Worm (Caenorhabditis elegans) whole organism, L2 larva: ENCODE measurements around the gene tmem-184.
A peak's percentile ranks its signal among the peaks of the same experiment; 100 is the strongest.

ENCODE experiments used
- C34F6.9 ChIP-seq: fragments of 150-350 bp; optimal IDR thresholded peaks from 2 replicates; lab custom pipeline; 2014; ENCODE audit warnings: missing biosample characterization, missing genetic modification characterization
- R02D3.7 ChIP-seq: fragments of 150-350 bp; optimal IDR thresholded peaks from 2 replicates; lab custom pipeline; 2014; ENCODE audit warnings: missing biosample characterization, missing genetic modification characterization
- Y55F3AM.14 ChIP-seq: fragments of 200-800 bp; sonication (Bioruptor generic); optimal IDR thresholded peaks from 2 replicates; lab custom pipeline; 2018; ENCODE audit warnings: mild to moderate bottlenecking, missing genetic modification characterization, missing compliant biosample characterization
- ZK546.5 ChIP-seq: sonication (generic microtip); optimal IDR thresholded peaks from 2 replicates; lab custom pipeline; 2017; ENCODE audit warnings: missing biosample characterization, missing genetic modification characterization
- alr-1 ChIP-seq: fragments of 150-350 bp; optimal IDR thresholded peaks from 2 replicates; lab custom pipeline; 2014; ENCODE audit warnings: missing biosample characterization, missing genetic modification characterization
- aly-2 ChIP-seq: fragments of 150-350 bp; optimal IDR thresholded peaks from 2 replicates; lab custom pipeline; 2014; ENCODE audit warnings: missing biosample characterization, missing genetic modification characterization
- ama-1 ChIP-seq: fragments of 150-350 bp; optimal IDR thresholded peaks from 2 replicates; lab custom pipeline; 2018; ENCODE audit warnings: inconsistent platforms
- ceh-16 ChIP-seq: fragments of 150-350 bp; optimal IDR thresholded peaks from 2 replicates; lab custom pipeline; 2014; ENCODE audit warnings: missing biosample characterization, missing genetic modification characterization
- crh-2 ChIP-seq: sonication (generic microtip); optimal IDR thresholded peaks from 2 replicates; lab custom pipeline; 2017; ENCODE audit warnings: missing biosample characterization, missing genetic modification characterization
- dmd-4 ChIP-seq: sonication (generic microtip); optimal IDR thresholded peaks from 2 replicates; lab custom pipeline; 2017; ENCODE audit warnings: missing biosample characterization, missing genetic modification characterization
- egl-27 ChIP-seq: sonication (generic microtip); optimal IDR thresholded peaks from 3 replicates; lab custom pipeline; 2017; ENCODE audit warnings: missing biosample characterization, missing genetic modification reagents, missing genetic modification characterization
- elt-1 ChIP-seq: fragments of 150-350 bp; optimal IDR thresholded peaks from 2 replicates; lab custom pipeline; 2014; ENCODE audit warnings: missing biosample characterization, missing genetic modification characterization
- elt-3 ChIP-seq: sonication (generic microtip); optimal IDR thresholded peaks from 2 replicates; lab custom pipeline; 2017; ENCODE audit warnings: missing biosample characterization, missing genetic modification characterization
- lin-13 ChIP-seq: fragments of 150-350 bp; optimal IDR thresholded peaks from 2 replicates; lab custom pipeline; 2014; ENCODE audit warnings: missing biosample characterization, missing genetic modification reagents, missing genetic modification characterization
- lin-39 ChIP-seq: fragments of 150-350 bp; optimal IDR thresholded peaks from 2 replicates; lab custom pipeline; 2014; ENCODE audit warnings: missing biosample characterization, missing genetic modification reagents, missing genetic modification characterization
- mab-5 ChIP-seq: fragments of 150-350 bp; optimal IDR thresholded peaks from 2 replicates; lab custom pipeline; 2014; ENCODE audit warnings: missing biosample characterization, missing genetic modification characterization
- mbf-1 ChIP-seq: sonication (generic microtip); optimal IDR thresholded peaks from 2 replicates; lab custom pipeline; 2017; ENCODE audit warnings: missing biosample characterization, missing genetic modification characterization
- mdl-1 ChIP-seq, 2 experiments: fragments of 150-350 bp in 1 of 2; sonication (generic microtip) in 1 of 2; optimal IDR thresholded peaks; 2 replicates each; lab custom pipeline; 2017; ENCODE audit warnings: missing biosample characterization in 2 of 2, missing genetic modification characterization in 2 of 2
- nhr-11 ChIP-seq: fragments of 150-350 bp; optimal IDR thresholded peaks from 2 replicates; lab custom pipeline; 2014; ENCODE audit warnings: missing biosample characterization, missing genetic modification characterization
- nhr-21 ChIP-seq: fragments of 150-350 bp; optimal IDR thresholded peaks from 2 replicates; lab custom pipeline; 2014; ENCODE audit warnings: missing biosample characterization, missing genetic modification characterization
- nhr-23 ChIP-seq: fragments of 150-350 bp; optimal IDR thresholded peaks from 2 replicates; lab custom pipeline; 2014; ENCODE audit warnings: missing biosample characterization, missing genetic modification reagents, missing genetic modification characterization
- nhr-25 ChIP-seq: fragments of 150-350 bp; sonication (generic microtip); optimal IDR thresholded peaks from 3 replicates; lab custom pipeline; 2014; ENCODE audit warnings: missing biosample characterization, missing genetic modification characterization
- nhr-6 ChIP-seq: fragments of 150-350 bp; optimal IDR thresholded peaks from 2 replicates; lab custom pipeline; 2014; ENCODE audit warnings: missing biosample characterization, missing genetic modification characterization
- peb-1 ChIP-seq: fragments of 150-350 bp; optimal IDR thresholded peaks from 2 replicates; lab custom pipeline; 2014; ENCODE audit warnings: missing biosample characterization, missing genetic modification characterization
- sem-4 ChIP-seq: fragments of 150-350 bp; optimal IDR thresholded peaks from 2 replicates; lab custom pipeline; 2014; ENCODE audit warnings: missing biosample characterization, missing genetic modification reagents, missing genetic modification characterization
- skn-1 ChIP-seq: sonication (generic microtip); optimal IDR thresholded peaks from 2 replicates; lab custom pipeline; 2017; ENCODE audit warnings: missing biosample characterization, missing genetic modification characterization
- sma-3 ChIP-seq: sonication (generic microtip); optimal IDR thresholded peaks from 2 replicates; lab custom pipeline; 2016; ENCODE audit warnings: missing genetic modification reagents, missing genetic modification characterization, missing compliant biosample characterization
- sma-9 ChIP-seq, 2 experiments: fragments of 150-350 bp in 1 of 2; sonication (generic microtip) in 1 of 2; optimal IDR thresholded peaks; 2 replicates each; lab custom pipeline; 2014 to 2016; ENCODE audit warnings: missing genetic modification characterization in 2 of 2, mild to moderate bottlenecking in 1 of 2, missing biosample characterization in 1 of 2, missing compliant biosample characterization in 1 of 2, missing genetic modification reagents in 1 of 2, moderate library complexity in 1 of 2
- snpc-4 ChIP-seq: fragments of 150-350 bp; optimal IDR thresholded peaks from 2 replicates; lab custom pipeline; 2014; ENCODE audit warnings: missing biosample characterization, missing genetic modification characterization
- unc-39 ChIP-seq: fragments of 150-350 bp; optimal IDR thresholded peaks from 2 replicates; lab custom pipeline; 2014; ENCODE audit warnings: missing biosample characterization, missing genetic modification characterization
- unc-55 ChIP-seq: fragments of 150-350 bp; sonication (generic microtip); optimal IDR thresholded peaks from 3 replicates; lab custom pipeline; 2014; ENCODE audit warnings: missing biosample characterization, missing genetic modification reagents, missing genetic modification characterization
- zag-1 ChIP-seq: fragments of 150-350 bp; optimal IDR thresholded peaks from 2 replicates; lab custom pipeline; 2014; ENCODE audit warnings: missing biosample characterization, missing genetic modification characterization
- ztf-1 ChIP-seq: fragments of 200-800 bp; sonication (Bioruptor generic); conservative IDR thresholded peaks from 2 replicates; pipeline ENCODE4 v1.3.6; 2022; ENCODE audit warnings: missing genetic modification characterization, missing compliant biosample characterization
- ztf-11 ChIP-seq: sonication (generic microtip); optimal IDR thresholded peaks from 2 replicates; lab custom pipeline; 2017; ENCODE audit warnings: missing biosample characterization, missing genetic modification characterization
- ztf-4 ChIP-seq: fragments of 150-350 bp; optimal IDR thresholded peaks from 2 replicates; lab custom pipeline; 2014; ENCODE audit warnings: missing biosample characterization, missing genetic modification characterization

Gene tmem-184

DNA sequence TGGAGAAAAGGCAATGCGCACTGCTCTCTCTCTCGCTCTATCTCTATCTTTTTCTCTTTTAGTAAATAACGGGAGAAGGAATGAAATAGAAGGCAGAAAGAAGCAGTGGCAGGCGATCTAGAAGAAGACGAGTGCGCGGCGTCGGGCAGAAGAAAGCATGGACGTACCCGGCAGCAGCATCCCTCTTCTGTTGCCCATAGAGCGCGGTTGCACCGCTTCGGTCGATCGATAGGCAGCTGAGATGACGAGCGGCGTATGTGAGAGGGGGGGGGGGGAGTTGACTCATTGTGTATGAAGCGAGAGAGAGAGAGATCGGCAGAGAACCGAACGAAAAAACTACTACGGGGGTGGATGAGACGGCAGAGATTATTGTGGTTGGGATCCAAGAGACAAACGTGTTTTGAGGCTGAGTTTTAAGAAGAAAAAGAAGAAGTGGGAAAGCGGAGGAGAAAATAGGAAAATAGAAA is 1.5 kb upstream of the tmem-184 start (continued):
- TF ChIP-seq sma-9 (GFP tag; optimal IDR thresholded peaks at IDR 0.05; lab: Kevin White, UChicago) (peak; percentile 93), sma-9 (tag; optimal IDR thresholded peaks at IDR 0.05; lab: Kevin White, UChicago) (no peak), elt-3 (tag; lab: Kevin White, UChicago) (no peak), lin-13 (GFP tag; lab: Kevin White, UChicago) (peak; percentile 93), unc-39 (peak; percentile 33), zag-1 (peak; percentile 97), nhr-11 (tag; lab: Kevin White, UChicago) (no peak), sma-3 (GFP tag; lab: Kevin White, UChicago) (peak; percentile 90), unc-55 (GFP tag; lab: Kevin White, UChicago) (peak; percentile 96), Y55F3AM.14 (GFP tag; lab: Kevin White, UChicago) (peak; percentile 96), ztf-1 (GFP tag; lab: Robert Waterston, UW) (no peak), mdl-1 (tag; optimal IDR thresholded peaks at IDR 0.05; lab: Kevin White, UChicago) (peak; percentile 43 to 91), nhr-25 (tag; lab: Kevin White, UChicago) (peak; percentile 88), nhr-23 (tag; lab: Kevin White, UChicago) (no peak)
- TF ChIP-seq, all 48 proteins: peak for 29

DNA sequence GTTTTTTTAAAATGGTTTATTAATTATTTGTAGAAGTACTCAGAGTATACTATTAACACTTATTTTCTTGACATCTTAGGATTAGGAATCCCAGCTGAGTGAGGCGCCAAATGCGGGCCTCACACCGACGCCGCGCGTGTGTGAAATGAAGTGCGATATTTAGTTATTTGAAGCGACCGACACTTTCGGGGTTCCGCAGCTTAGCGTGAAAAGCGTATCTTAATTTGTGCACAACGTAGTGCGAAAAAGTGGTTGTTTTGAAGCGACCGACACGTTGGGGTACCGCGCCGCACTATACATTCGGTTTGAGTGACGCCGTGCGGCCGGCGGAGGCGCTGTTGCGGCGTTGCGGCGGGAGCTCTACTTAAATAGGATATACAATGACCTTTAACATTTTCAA is 1.7 kb downstream of the tmem-184 start:
- TF ChIP-seq mab-5: no peak
- no peak for TF ChIP-seq alr-1
- TF ChIP-seq nhr-23 (tag; lab: Kevin White, UChicago): no peak
- TF ChIP-seq unc-39: no peak
- peak; percentile 31 for TF ChIP-seq snpc-4 (tag; lab: Kevin White, UChicago)

DNA sequence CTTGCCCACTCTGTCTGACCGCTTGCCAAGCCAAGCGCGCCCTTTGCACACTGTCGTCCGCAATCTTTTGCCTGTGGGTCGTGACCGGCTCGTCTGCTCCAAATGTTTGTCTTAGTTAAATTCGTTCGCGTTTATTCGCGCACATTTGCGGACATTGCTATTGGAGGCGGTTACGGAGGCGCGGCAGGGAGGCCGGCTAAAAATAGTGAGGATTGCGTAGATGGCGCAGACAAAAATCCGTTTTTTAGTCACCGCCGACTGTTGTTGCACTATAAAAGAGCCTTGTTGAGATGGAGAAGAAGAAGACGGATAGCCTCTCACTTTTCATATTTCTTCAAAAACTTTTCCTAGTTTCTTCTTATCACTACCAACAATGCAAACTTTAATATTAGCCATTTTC is 5.2 kb downstream of the tmem-184 start, which contains the start of gene F40E10.5:
F40E10.5 (plus strand) TSS at position 301 of the 400 bp plus-strand sequence.
- TF ChIP-seq ztf-4: no peak
- TF ChIP-seq nhr-25 (tag; lab: Kevin White, UChicago): no peak
- TF ChIP-seq dmd-4 (tag; lab: Kevin White, UChicago): no peak
- no peak for TF ChIP-seq elt-1
- TF ChIP-seq nhr-23 (tag; lab: Kevin White, UChicago): no peak
- no peak for TF ChIP-seq egl-27
- no peak for TF ChIP-seq ceh-16 (tag; lab: Kevin White, UChicago)
- TF ChIP-seq elt-3 (tag; lab: Kevin White, UChicago): no peak
- TF ChIP-seq C34F6.9 (tag; lab: Kevin White, UChicago): no peak
- no peak for TF ChIP-seq ama-1
- no peak for TF ChIP-seq skn-1 (tag; lab: Kevin White, UChicago)
- no peak for TF ChIP-seq nhr-11 (tag; lab: Kevin White, UChicago)
- TF ChIP-seq unc-55 (GFP tag; lab: Kevin White, UChicago): no peak
- TF ChIP-seq nhr-6: no peak
- no peak for TF ChIP-seq R02D3.7 (tag; lab: Kevin White, UChicago)
- no peak for TF ChIP-seq aly-2

DNA sequence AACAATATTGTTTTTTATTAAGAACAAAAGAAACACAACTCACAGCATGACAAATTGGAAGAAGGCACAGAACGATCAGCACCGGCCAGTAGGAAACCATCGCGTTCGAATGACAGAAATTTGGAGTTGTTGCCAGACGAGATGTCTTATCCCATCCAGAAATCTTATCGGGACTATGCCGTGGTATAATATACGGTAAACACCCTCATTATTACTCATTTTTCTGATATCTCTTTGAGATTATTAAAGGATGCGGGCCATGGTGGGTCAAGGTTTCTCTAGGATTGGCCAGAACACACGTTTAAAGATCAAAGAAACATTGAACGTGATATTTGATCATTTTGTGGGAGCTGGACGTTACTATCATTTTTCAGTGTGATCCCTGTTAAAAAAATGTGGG is 6.8 kb downstream of the tmem-184 start, which contains the start of gene hch-1:
hch-1 (minus strand) TSS at position 112 of the 400 bp plus-strand sequence.
- no peak for TF ChIP-seq Y55F3AM.14 (GFP tag; lab: Kevin White, UChicago)

DNA sequence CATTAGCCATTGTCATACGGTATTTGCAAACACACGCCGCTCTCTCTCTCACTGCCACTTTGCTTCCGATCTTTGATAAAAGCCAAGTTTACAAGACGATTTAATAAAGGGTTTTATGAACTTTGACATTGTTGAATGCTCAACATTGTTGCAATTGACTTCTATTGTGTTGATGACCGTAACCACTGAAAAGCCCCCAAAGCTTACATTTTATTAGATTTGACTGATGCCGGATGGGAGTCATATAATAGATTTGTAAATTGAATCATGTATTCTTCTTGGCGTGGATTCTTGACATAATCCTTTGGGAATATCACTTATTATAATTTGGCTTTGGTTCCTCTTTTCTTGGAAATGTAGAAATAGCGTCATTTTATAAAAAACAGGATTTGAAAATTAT is 10.8 kb downstream of the tmem-184 start:
- no peak for TF ChIP-seq lin-39
- TF ChIP-seq peb-1 (tag; lab: Kevin White, UChicago): no peak
- no peak for TF ChIP-seq sem-4 (tag; lab: Kevin White, UChicago)
- TF ChIP-seq ZK546.5 (tag; lab: Kevin White, UChicago): no peak
- TF ChIP-seq mdl-1 (tag; optimal IDR thresholded peaks at IDR 0.05; lab: Kevin White, UChicago): no peak
- no peak for TF ChIP-seq crh-2 (tag; lab: Kevin White, UChicago)
- no peak for TF ChIP-seq nhr-21 (tag; lab: Kevin White, UChicago)
- no peak for TF ChIP-seq mbf-1 (tag; lab: Kevin White, UChicago)
- no peak for TF ChIP-seq ztf-11
- TF ChIP-seq unc-55 (GFP tag; lab: Kevin White, UChicago): no peak
